Fruit fly (Drosophila melanogaster) whole organism, embryonic: ENCODE measurements around the gene Ero1L.
A peak's percentile ranks its signal among the peaks of the same experiment; 100 is the strongest.

Experiments used
- ATbp ChIP-seq: fragments of 200-800 bp; sonication (Bioruptor generic); optimal IDR thresholded peaks from 2 replicates; lab custom pipeline; 2017; ENCODE audit warnings: missing biosample characterization, mild to moderate bottlenecking, missing genetic modification characterization, missing genetic modification reagents
- Abd-B ChIP-seq: fragments of 200-800 bp; sonication (Bioruptor generic); optimal IDR thresholded peaks from 2 replicates; lab custom pipeline; 2018; ENCODE audit warnings: missing biosample characterization, mild to moderate bottlenecking, missing genetic modification characterization, moderate library complexity
- Adf1 ChIP-seq: fragments of 200-800 bp; sonication (Bioruptor generic); IDR thresholded peaks from 2 replicates; pipeline ENCODE4 v1.3.6; 2022; ENCODE audit warnings: missing biosample characterization, missing genetic modification characterization
- BEAF-32 ChIP-seq: fragments of 200-800 bp; sonication (Bioruptor generic); optimal IDR thresholded peaks from 3 replicates; lab custom pipeline; 2017; ENCODE audit warnings: missing biosample characterization, missing genetic modification characterization, mild to moderate bottlenecking, moderate library complexity, missing genetic modification reagents
- CG10274 ChIP-seq: fragments of 200-800 bp; sonication (Bioruptor generic); optimal IDR thresholded peaks from 3 replicates; lab custom pipeline; 2017; ENCODE audit warnings: missing biosample characterization, mild to moderate bottlenecking, missing genetic modification characterization
- CG10462 ChIP-seq: fragments of 200-800 bp; sonication (Bioruptor generic); optimal IDR thresholded peaks from 2 replicates; lab custom pipeline; 2016; ENCODE audit warnings: missing biosample characterization, missing genetic modification characterization
- CG12391 ChIP-seq: fragments of 200-800 bp; sonication (Bioruptor generic); optimal IDR thresholded peaks from 3 replicates; lab custom pipeline; 2018; ENCODE audit warnings: missing biosample characterization, mild to moderate bottlenecking, missing genetic modification characterization, moderate library complexity
- CG13624 ChIP-seq: fragments of 200-800 bp; sonication (Bioruptor generic); optimal IDR thresholded peaks from 2 replicates; lab custom pipeline; 2016; ENCODE audit warnings: missing biosample characterization, missing genetic modification characterization
- CG14050 ChIP-seq: fragments of 200-800 bp; sonication (Bioruptor generic); IDR thresholded peaks from 3 replicates; pipeline ENCODE4 v1.3.6; 2022; ENCODE audit warnings: missing biosample characterization, missing genetic modification characterization
- CG15479 ChIP-seq: fragments of 200-800 bp; sonication (Bioruptor generic); optimal IDR thresholded peaks from 3 replicates; lab custom pipeline; 2019; ENCODE audit warnings: missing biosample characterization, mild to moderate bottlenecking, missing genetic modification characterization, moderate library complexity
- CG15514 ChIP-seq: fragments of 200-800 bp; sonication (Bioruptor generic); optimal IDR thresholded peaks from 3 replicates; lab custom pipeline; 2017; ENCODE audit warnings: missing biosample characterization, missing genetic modification characterization, mild to moderate bottlenecking, moderate library complexity, missing genetic modification reagents
- CG17829 ChIP-seq: fragments of 200-800 bp; optimal IDR thresholded peaks from 2 replicates; lab custom pipeline; 2019; ENCODE audit warnings: missing biosample characterization, mild to moderate bottlenecking, missing genetic modification characterization, moderate library complexity
- CG18764 ChIP-seq: fragments of 200-800 bp; sonication (Bioruptor generic); optimal IDR thresholded peaks from 3 replicates; lab custom pipeline; 2016; ENCODE audit warnings: missing biosample characterization, missing genetic modification characterization
- CG2116 ChIP-seq: fragments of 200-800 bp; sonication (Bioruptor generic); optimal IDR thresholded peaks from 3 replicates; lab custom pipeline; 2018; ENCODE audit warnings: missing biosample characterization, mild to moderate bottlenecking, missing genetic modification characterization
- CG32532 ChIP-seq: fragments of 200-800 bp; sonication (Bioruptor generic); IDR thresholded peaks from 2 replicates; pipeline ENCODE4 v1.3.6; 2022; ENCODE audit warnings: missing biosample characterization, missing genetic modification characterization
- CG33213 ChIP-seq: fragments of 200-800 bp; sonication (Bioruptor generic); optimal IDR thresholded peaks from 3 replicates; lab custom pipeline; 2016; ENCODE audit warnings: missing biosample characterization, missing genetic modification characterization
- CG34224 ChIP-seq: fragments of 200-800 bp; sonication (Bioruptor generic); IDR thresholded peaks from 3 replicates; pipeline ENCODE4 v1.3.6; 2022; ENCODE audit warnings: missing biosample characterization, missing genetic modification characterization; ENCODE audit not compliant: partially characterized antibody
- CG3838 ChIP-seq: fragments of 200-800 bp; sonication (Bioruptor generic); optimal IDR thresholded peaks from 3 replicates; lab custom pipeline; 2016; ENCODE audit warnings: missing biosample characterization, missing genetic modification characterization
- CG3847 ChIP-seq: fragments of 200-800 bp; sonication (Bioruptor generic); IDR thresholded peaks from 2 replicates; pipeline ENCODE4 v1.3.6; 2022; ENCODE audit warnings: missing biosample characterization, missing genetic modification characterization
- CG6683 ChIP-seq: fragments of 200-800 bp; sonication (Bioruptor generic); optimal IDR thresholded peaks from 2 replicates; lab custom pipeline; 2017; ENCODE audit warnings: missing biosample characterization, mild to moderate bottlenecking, missing genetic modification characterization, missing genetic modification reagents
- CG7839 ChIP-seq: fragments of 200-800 bp; sonication (Bioruptor generic); optimal IDR thresholded peaks from 3 replicates; lab custom pipeline; 2018; ENCODE audit warnings: missing biosample characterization, mild to moderate bottlenecking, missing genetic modification characterization, moderate library complexity
- CG7928 ChIP-seq: fragments of 200-800 bp; sonication (Bioruptor generic); optimal IDR thresholded peaks from 2 replicates; lab custom pipeline; 2017; ENCODE audit warnings: missing biosample characterization, mild to moderate bottlenecking, missing genetic modification characterization
- CG8281 ChIP-seq: fragments of 200-800 bp; sonication (Bioruptor generic); optimal IDR thresholded peaks from 2 replicates; lab custom pipeline; 2018; ENCODE audit warnings: missing biosample characterization, mild to moderate bottlenecking, missing genetic modification characterization, moderate library complexity
- CG9437 ChIP-seq: fragments of 200-800 bp; sonication (Bioruptor generic); optimal IDR thresholded peaks from 2 replicates; lab custom pipeline; 2018; ENCODE audit warnings: missing biosample characterization, mild to moderate bottlenecking, missing genetic modification characterization
- Doc3 ChIP-seq: fragments of 200-800 bp; sonication (Bioruptor generic); IDR thresholded peaks from 3 replicates; pipeline ENCODE4 v1.3.6; 2022; ENCODE audit warnings: missing biosample characterization, missing genetic modification characterization; ENCODE audit not compliant: partially characterized antibody
- Hmx ChIP-seq: fragments of 200-800 bp; sonication (Bioruptor generic); optimal IDR thresholded peaks from 2 replicates; lab custom pipeline; 2016; ENCODE audit warnings: missing biosample characterization, missing genetic modification characterization
- MTF-1 ChIP-seq: fragments of 200-800 bp; sonication (Bioruptor generic); optimal IDR thresholded peaks from 2 replicates; lab custom pipeline; 2018; ENCODE audit warnings: missing biosample characterization, mild to moderate bottlenecking, missing genetic modification characterization, borderline replicate concordance
- Max ChIP-seq: fragments of 200-800 bp; sonication (Bioruptor generic); optimal IDR thresholded peaks from 2 replicates; lab custom pipeline; 2016; ENCODE audit warnings: missing biosample characterization, mild to moderate bottlenecking, missing genetic modification characterization
- NK7.1 ChIP-seq: fragments of 200-800 bp; sonication (Bioruptor generic); optimal IDR thresholded peaks from 3 replicates; lab custom pipeline; 2016; ENCODE audit warnings: missing biosample characterization, missing genetic modification characterization
- Nf-YB ChIP-seq: fragments of 200-800 bp; sonication (Bioruptor generic); optimal IDR thresholded peaks from 3 replicates; lab custom pipeline; 2019; ENCODE audit warnings: missing biosample characterization, mild to moderate bottlenecking, missing genetic modification characterization, moderate library complexity
- Oaz ChIP-seq: fragments of 200-800 bp; sonication (Bioruptor generic); IDR thresholded peaks from 2 replicates; pipeline ENCODE4 v1.3.6; 2022; ENCODE audit warnings: missing biosample characterization, missing genetic modification characterization
- Optix ChIP-seq: fragments of 200-800 bp; sonication (Bioruptor generic); IDR thresholded peaks from 3 replicates; pipeline ENCODE4 v1.3.6; 2022; ENCODE audit warnings: missing biosample characterization, missing genetic modification characterization
- Scr ChIP-seq: fragments of 200-800 bp; sonication (Bioruptor generic); IDR thresholded peaks from 2 replicates; pipeline ENCODE4 v1.3.6; 2022; ENCODE audit warnings: missing biosample characterization, missing genetic modification characterization; ENCODE audit not compliant: partially characterized antibody
- Stat92E ChIP-seq, 3 experiments: fragments of >200 bp in 2 of 3; fragments of 200-800 bp in 1 of 3; sonication (Bioruptor generic) in 1 of 3; optimal IDR thresholded peaks; 2 replicates each; lab custom pipeline; 2017 to 2019; ENCODE audit warnings: missing biosample characterization in 3 of 3, missing genetic modification characterization in 3 of 3, mild to moderate bottlenecking in 1 of 3, moderate library complexity in 1 of 3
- YL-1 ChIP-seq: fragments of 200-800 bp; sonication (Bioruptor generic); optimal IDR thresholded peaks from 3 replicates; lab custom pipeline; 2017; ENCODE audit warnings: missing biosample characterization, mild to moderate bottlenecking, missing genetic modification characterization
- ab ChIP-seq: fragments of 200-800 bp; sonication (Bioruptor generic); optimal IDR thresholded peaks from 2 replicates; lab custom pipeline; 2016; ENCODE audit warnings: missing biosample characterization, missing genetic modification characterization
- br ChIP-seq: fragments of >200 bp; optimal IDR thresholded peaks from 2 replicates; lab custom pipeline; 2017
- cad ChIP-seq: fragments of >200 bp; optimal IDR thresholded peaks from 2 replicates; lab custom pipeline; 2017; ENCODE audit warnings: missing biosample characterization, missing genetic modification characterization
- dysf ChIP-seq: fragments of 200-800 bp; sonication (Bioruptor generic); IDR thresholded peaks from 3 replicates; pipeline ENCODE4 v1.3.6; 2022; ENCODE audit warnings: missing biosample characterization, missing genetic modification characterization
- eyg ChIP-seq: fragments of 200-800 bp; sonication (Bioruptor generic); optimal IDR thresholded peaks from 3 replicates; lab custom pipeline; 2016; ENCODE audit warnings: missing biosample characterization, missing genetic modification characterization
- ken ChIP-seq: fragments of 200-800 bp; sonication (Bioruptor generic); IDR thresholded peaks from 3 replicates; pipeline ENCODE4 v1.3.6; 2022; ENCODE audit warnings: missing biosample characterization, missing genetic modification characterization
- nerfin-1 ChIP-seq: fragments of 200-800 bp; sonication (Bioruptor generic); optimal IDR thresholded peaks from 3 replicates; lab custom pipeline; 2019; ENCODE audit warnings: missing biosample characterization, mild to moderate bottlenecking, missing genetic modification characterization, moderate library complexity
- pan ChIP-seq, 4 experiments: fragments of >200 bp in 3 of 4; fragments of 200-800 bp in 1 of 4; sonication (Bioruptor generic) in 1 of 4; optimal IDR thresholded peaks in 3 of 4; IDR thresholded peaks in 1 of 4; 2 replicates each; pipeline versions ENCODE4 v1.3.6 to Lab custom; 2017 to 2022; ENCODE audit warnings: missing biosample characterization in 2 of 4, missing genetic modification characterization in 2 of 4, mixed read lengths in 1 of 4
- slp2 ChIP-seq: fragments of 200-800 bp; sonication (Bioruptor generic); optimal IDR thresholded peaks from 2 replicates; lab custom pipeline; 2016; ENCODE audit warnings: missing biosample characterization, missing genetic modification characterization
- tgo ChIP-seq: fragments of 200-800 bp; sonication (Bioruptor generic); IDR thresholded peaks from 3 replicates; pipeline ENCODE4 v1.3.6; 2022; ENCODE audit warnings: missing biosample characterization, missing genetic modification characterization
- tin ChIP-seq: fragments of 200-800 bp; sonication (Bioruptor generic); optimal IDR thresholded peaks from 3 replicates; lab custom pipeline; 2016; ENCODE audit warnings: missing biosample characterization, missing genetic modification characterization
- unpg ChIP-seq: fragments of 200-800 bp; sonication (Bioruptor generic); optimal IDR thresholded peaks from 3 replicates; lab custom pipeline; 2018; ENCODE audit warnings: missing biosample characterization, mild to moderate bottlenecking, missing genetic modification characterization, moderate library complexity
- zfh1 ChIP-seq: fragments of 200-800 bp; sonication (Bioruptor generic); IDR thresholded peaks from 3 replicates; pipeline ENCODE4 v1.3.6; 2022; ENCODE audit warnings: missing biosample characterization, missing genetic modification characterization
- zfh2 ChIP-seq: fragments of 200-800 bp; sonication (Bioruptor generic); optimal IDR thresholded peaks from 2 replicates; lab custom pipeline; 2016; ENCODE audit warnings: missing biosample characterization, missing genetic modification characterization

The Ero1L gene

dm6 chr3L:4138804-4139521 is 31.2 kb upstream of the Ero1L start, which contains the start of the genes Rop and Ras64B (continued):
- TF ChIP-seq CG7839 (no peak), ATbp (GFP tag; lab: Kevin White, UChicago) (no peak), CG15514 (peak; percentile 79), Nf-YB (GFP tag; lab: Kevin White, UChicago) (peak; percentile 35), CG3847 (GFP tag; lab: Robert Waterston, UW) (peak; percentile 48), CG10274 (GFP tag; lab: Kevin White, UChicago) (no peak), CG9437 (GFP tag; lab: Kevin White, UChicago) (no peak), CG18764 (GFP tag; lab: Kevin White, UChicago) (no peak), CG2116 (GFP tag; lab: Kevin White, UChicago) (peak; percentile 58), Adf1 (GFP tag; lab: Robert Waterston, UW) (peak; percentile 56), CG32532 (GFP tag; lab: Robert Waterston, UW) (peak; percentile 41; the same call in 1 of the 2 replicates), CG15479 (GFP tag; lab: Kevin White, UChicago) (no peak), nerfin-1 (tag; lab: Kevin White, UChicago) (peak; percentile 39), CG34224 (GFP tag; lab: Robert Waterston, UW) (peak; percentile 86), CG10462 (no peak), Max (GFP tag; lab: Kevin White, UChicago) (peak; percentile 17), BEAF-32 (GFP tag; lab: Kevin White, UChicago) (peak; percentile 98), CG13624 (GFP tag; lab: Kevin White, UChicago) (peak; percentile 43), tin (GFP tag; lab: Kevin White, UChicago) (no peak), CG14050 (GFP tag; lab: Robert Waterston, UW) (no peak), YL-1 (GFP tag; lab: Kevin White, UChicago) (peak; percentile 99), zfh2 (GFP tag; lab: Kevin White, UChicago) (peak; percentile 1), Stat92E (GFP tag; optimal IDR thresholded peaks at IDR 0.05; lab: Kevin White, UChicago) (peak in 1 of 3 experiments; percentile 74), CG7928 (GFP tag; lab: Kevin White, UChicago) (peak; percentile 50), dysf (GFP tag; lab: Robert Waterston, UW) (no peak), unpg (GFP tag; lab: Kevin White, UChicago) (peak; percentile 29), slp2 (GFP tag; lab: Kevin White, UChicago) (peak; percentile 7), Doc3 (GFP tag; lab: Robert Waterston, UW) (peak; percentile 28; the same call in 2 of the 3 replicates), pan (optimal IDR thresholded peaks at IDR 0.05; lab: Kevin White, UChicago) (no peak), pan (GFP tag; optimal IDR thresholded peaks at IDR 0.05 in 1 of 2, IDR thresholded peaks at IDR 0.05 in 1 of 2) (no peak), br (lab: Kevin White, UChicago) (no peak), eyg (no peak), NK7.1 (GFP tag; lab: Kevin White, UChicago) (peak; percentile 20), MTF-1 (GFP tag; lab: Kevin White, UChicago) (peak; percentile 82), CG12391 (tag; lab: Kevin White, UChicago) (peak; percentile 52), Hmx (no peak), ken (no peak), CG17829 (tag; lab: Kevin White, UChicago) (peak; percentile 56), Oaz (GFP tag; lab: Robert Waterston, UW) (no peak), Scr (GFP tag; lab: Robert Waterston, UW) (peak; percentile 85), CG33213 (GFP tag; lab: Kevin White, UChicago) (peak; percentile 78), tgo (GFP tag; lab: Robert Waterston, UW) (no peak), CG8281 (tag; lab: Kevin White, UChicago) (no peak), Optix (GFP tag; lab: Robert Waterston, UW) (no peak), CG3838 (GFP tag; lab: Kevin White, UChicago) (no peak), zfh1 (GFP tag; lab: Robert Waterston, UW) (no peak), CG6683 (GFP tag; lab: Kevin White, UChicago) (no peak), Abd-B (GFP tag; lab: Kevin White, UChicago) (peak; percentile 51), cad (GFP tag; lab: Kevin White, UChicago) (no peak), ab (no peak)
